Worm (Caenorhabditis elegans): Measurements from ENCODE around the gene set-3.

DNA sequence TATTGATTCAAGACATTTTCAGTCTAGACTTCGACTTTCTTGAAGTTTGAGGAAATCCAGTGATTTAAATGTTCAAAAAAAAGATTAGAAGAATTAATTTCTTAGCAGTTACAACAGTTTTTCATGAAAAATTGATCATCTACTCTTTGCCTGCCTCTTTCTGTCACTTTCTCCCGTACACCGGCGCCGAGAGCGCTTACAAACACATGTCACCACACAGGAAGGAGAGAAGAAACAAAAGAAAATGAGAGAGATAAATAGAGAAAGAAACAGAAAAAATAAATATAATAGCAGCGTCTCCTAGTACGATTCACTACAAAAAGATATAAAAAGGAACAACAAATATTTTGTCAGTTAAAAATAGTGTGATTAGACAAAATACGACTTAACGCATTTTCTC, 27.7 kb downstream of the set-3 start:
- TF ChIP-seq unc-62 (GFP tag; optimal IDR thresholded peaks at IDR 0.05) (no peak), lin-39 (tag; optimal IDR thresholded peaks at IDR 0.05) (no peak), nhr-25 (tag; optimal IDR thresholded peaks at IDR 0.05) (peak; percentile 45), aly-2 (tag; optimal IDR thresholded peaks at IDR 0.05) (no peak), ztf-4 (tag; optimal IDR thresholded peaks at IDR 0.05) (no peak), ceh-82 (tag; optimal IDR thresholded peaks at IDR 0.05) (no peak), skn-1 (tag; optimal IDR thresholded peaks at IDR 0.05) (no peak), C34F6.9 (tag; optimal IDR thresholded peaks at IDR 0.05) (no peak), fos-1 (tag; optimal IDR thresholded peaks at IDR 0.05) (peak; percentile 67), nhr-21 (tag; optimal IDR thresholded peaks at IDR 0.05) (no peak), sem-4 (tag; optimal IDR thresholded peaks at IDR 0.05) (no peak), ztf-11 (tag; optimal IDR thresholded peaks at IDR 0.05) (no peak), lsy-2 (tag; optimal IDR thresholded peaks at IDR 0.05) (no peak)
